Worm (Caenorhabditis elegans): ENCODE results near the gene F48E3.6.

ce11 chrX:7519569-7519968 lies 16.9 kb upstream of the F48E3.6 start, which contains the start of gene chts-1:
- no peak for TF ChIP-seq him-1 (tag; optimal IDR thresholded peaks at IDR 0.05)
- no peak for TF ChIP-seq W03F9.2 (tag; optimal IDR thresholded peaks at IDR 0.05)
